Worm (Caenorhabditis elegans): Measurements from ENCODE around the gene nkat-1.

Gene nkat-1

DNA sequence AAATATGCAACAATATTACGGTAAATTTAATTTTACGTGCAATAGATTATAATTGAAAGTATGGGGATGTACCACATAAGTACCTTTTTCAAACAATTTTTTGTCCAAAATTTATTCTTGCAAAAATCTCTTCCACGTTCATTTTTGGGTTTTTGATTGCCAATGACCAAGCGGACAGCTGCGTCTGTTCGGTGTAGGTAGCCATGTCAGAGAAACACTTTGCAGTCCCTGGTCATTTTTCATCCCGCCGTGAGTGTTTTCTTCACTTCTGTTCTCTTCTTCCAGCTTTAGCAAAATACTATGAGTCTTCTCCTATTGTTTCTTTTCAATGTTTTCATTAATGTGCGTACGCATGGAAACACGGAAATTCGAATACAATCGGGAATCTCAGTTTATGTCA is 49.9 kb downstream of the nkat-1 start, which contains the start of gene dsl-4:
Gene dsl-4 (plus strand): TSS at position 301 of the 400 bp plus-strand sequence.
- TF ChIP-seq repo-1 (tag; optimal IDR thresholded peaks at IDR 0.05) (no peak), madf-6 (GFP tag; IDR thresholded peaks at IDR 0.05) (no peak), K11D2.4 (GFP tag; IDR thresholded peaks at IDR 0.05) (no peak)

Measured in whole organism, young adult.